Worm (Caenorhabditis elegans): Measurements from ENCODE around the gene C16C8.9.

- TF ChIP-seq him-1 (tag; optimal IDR thresholded peaks at IDR 0.05) = no peak
- no peak for TF ChIP-seq dao-5 (tag; optimal IDR thresholded peaks at IDR 0.05)
- no peak for TF ChIP-seq W03F9.2 (tag; optimal IDR thresholded peaks at IDR 0.05)
Measured at ce11 chrII:3422938-3423337, 40.1 kb downstream of the C16C8.9 start.

Measured in whole organism, L4/young adult.